Fruit fly (Drosophila melanogaster): ENCODE results near the gene ntc.
A peak's percentile ranks its signal among the peaks of the same experiment; 100 is the strongest.

- TF ChIP-seq CG9215 (GFP tag; IDR thresholded peaks at IDR 0.05), result no peak
- no peak for TF ChIP-seq CG30403 (GFP tag; optimal IDR thresholded peaks at IDR 0.05)
- TF ChIP-seq Dbx (GFP tag; IDR thresholded peaks at IDR 0.05), result peak; percentile 66; the same call in 2 of the 3 replicates
- TF ChIP-seq CG4707 (GFP tag; optimal IDR thresholded peaks at IDR 0.05), result no peak
Observed at dm6 chr3L:3801343-3801742, 4.9 kb downstream of the ntc start.
